Worm (Caenorhabditis elegans) whole organism, L3 larva: ENCODE measurements around the gene K03H6.5.

Experiments used
- R02D3.7 ChIP-seq: fragments of 150-350 bp; optimal IDR thresholded peaks from 2 replicates; lab custom pipeline; 2014; ENCODE audit warnings: missing biosample characterization, missing genetic modification characterization
- aly-2 ChIP-seq: fragments of 150-350 bp; optimal IDR thresholded peaks from 2 replicates; lab custom pipeline; 2014; ENCODE audit warnings: missing biosample characterization, missing genetic modification characterization
- ceh-16 ChIP-seq: sonication (generic microtip); optimal IDR thresholded peaks from 2 replicates; lab custom pipeline; 2017; ENCODE audit warnings: missing biosample characterization, missing genetic modification characterization
- ceh-28 ChIP-seq: fragments of 150-350 bp; optimal IDR thresholded peaks from 2 replicates; lab custom pipeline; 2014; ENCODE audit warnings: missing biosample characterization, missing genetic modification reagents, missing genetic modification characterization
- ceh-82 ChIP-seq: fragments of 150-350 bp; optimal IDR thresholded peaks from 2 replicates; lab custom pipeline; 2014; ENCODE audit warnings: missing biosample characterization, missing genetic modification characterization
- daf-12 ChIP-seq: fragments of 150-350 bp; optimal IDR thresholded peaks from 2 replicates; lab custom pipeline; 2014; ENCODE audit warnings: missing biosample characterization, missing genetic modification reagents, missing genetic modification characterization
- egl-27 ChIP-seq: sonication (generic microtip); optimal IDR thresholded peaks from 4 replicates; lab custom pipeline; 2017; ENCODE audit warnings: missing biosample characterization, missing genetic modification reagents, missing genetic modification characterization
- elt-1 ChIP-seq: fragments of 150-350 bp; optimal IDR thresholded peaks from 2 replicates; lab custom pipeline; 2014; ENCODE audit warnings: missing biosample characterization, missing genetic modification characterization
- elt-2 ChIP-seq: sonication (generic microtip); optimal IDR thresholded peaks from 2 replicates; lab custom pipeline; 2016; ENCODE audit warnings: missing genetic modification reagents, mild to moderate bottlenecking, missing genetic modification characterization, missing compliant biosample characterization
- elt-3 ChIP-seq, 3 experiments: fragments of 150-350 bp in 1 of 3; sonication (generic microtip) in 2 of 3; optimal IDR thresholded peaks; 2 replicates in 2 of 3; 4 replicates in 1 of 3; lab custom pipeline; 2014 to 2017; ENCODE audit warnings: missing biosample characterization in 3 of 3, missing genetic modification characterization in 3 of 3
- fkh-10 ChIP-seq: sonication (generic microtip); optimal IDR thresholded peaks from 2 replicates; lab custom pipeline; 2017; ENCODE audit warnings: missing biosample characterization, missing genetic modification reagents, missing genetic modification characterization
- fkh-2 ChIP-seq: fragments of 150-350 bp; optimal IDR thresholded peaks from 2 replicates; lab custom pipeline; 2014; ENCODE audit warnings: missing biosample characterization, missing genetic modification reagents, missing genetic modification characterization
- fos-1 ChIP-seq: fragments of 150-350 bp; optimal IDR thresholded peaks from 2 replicates; lab custom pipeline; 2014; ENCODE audit warnings: missing biosample characterization, missing genetic modification characterization
- hmg-11 ChIP-seq: sonication (generic microtip); optimal IDR thresholded peaks from 2 replicates; lab custom pipeline; 2016; ENCODE audit warnings: missing genetic modification characterization, missing compliant biosample characterization
- lin-15B ChIP-seq: fragments of 150-350 bp; optimal IDR thresholded peaks from 2 replicates; lab custom pipeline; 2014; ENCODE audit warnings: missing biosample characterization, missing genetic modification characterization
- lin-39 ChIP-seq: fragments of 150-350 bp; optimal IDR thresholded peaks from 2 replicates; lab custom pipeline; 2018; ENCODE audit warnings: missing biosample characterization, missing genetic modification reagents, missing genetic modification characterization
- lsy-12 ChIP-seq: sonication (generic microtip); optimal IDR thresholded peaks from 2 replicates; lab custom pipeline; 2016; ENCODE audit warnings: mild to moderate bottlenecking, missing genetic modification characterization, missing compliant biosample characterization
- mdl-1 ChIP-seq: fragments of 150-350 bp; optimal IDR thresholded peaks from 2 replicates; lab custom pipeline; 2014; ENCODE audit warnings: missing biosample characterization, missing genetic modification characterization
- mml-1 ChIP-seq: fragments of 150-350 bp; sonication (generic microtip); optimal IDR thresholded peaks from 3 replicates; lab custom pipeline; 2014; ENCODE audit warnings: missing biosample characterization, missing genetic modification characterization
- nfya-1 ChIP-seq: sonication (generic microtip); optimal IDR thresholded peaks from 2 replicates; lab custom pipeline; 2017; ENCODE audit warnings: missing genetic modification characterization, mild to moderate bottlenecking, missing compliant biosample characterization, antibody characterized with exemption, moderate library complexity; ENCODE audit not compliant: insufficient read depth
- nhr-12 ChIP-seq: fragments of 150-350 bp; optimal IDR thresholded peaks from 2 replicates; lab custom pipeline; 2014; ENCODE audit warnings: missing biosample characterization, missing genetic modification characterization
- nhr-23 ChIP-seq: fragments of 150-350 bp; optimal IDR thresholded peaks from 2 replicates; lab custom pipeline; 2014; ENCODE audit warnings: missing biosample characterization, missing genetic modification reagents, missing genetic modification characterization
- nhr-237 ChIP-seq: fragments of 150-350 bp; optimal IDR thresholded peaks from 2 replicates; lab custom pipeline; 2014; ENCODE audit warnings: missing biosample characterization, missing genetic modification characterization
- nhr-25 ChIP-seq: sonication (generic microtip); optimal IDR thresholded peaks from 2 replicates; lab custom pipeline; 2017; ENCODE audit warnings: missing biosample characterization, missing genetic modification characterization
- nhr-28 ChIP-seq: fragments of 150-350 bp; optimal IDR thresholded peaks from 2 replicates; lab custom pipeline; 2014; ENCODE audit warnings: missing biosample characterization, missing genetic modification characterization
- nhr-43 ChIP-seq: sonication (generic microtip); optimal IDR thresholded peaks from 2 replicates; lab custom pipeline; 2016; ENCODE audit warnings: mild to moderate bottlenecking, missing genetic modification characterization, missing compliant biosample characterization; ENCODE audit not compliant: poor library complexity, severe bottlenecking
- pha-4 ChIP-seq: fragments of 150-350 bp; optimal IDR thresholded peaks from 2 replicates; lab custom pipeline; 2014; ENCODE audit warnings: missing biosample characterization, missing genetic modification reagents, missing genetic modification characterization
- sea-2 ChIP-seq: fragments of 150-350 bp; sonication (generic microtip); optimal IDR thresholded peaks from 4 replicates; lab custom pipeline; 2014; ENCODE audit warnings: missing biosample characterization, missing genetic modification reagents, missing genetic modification characterization
- snpc-4 ChIP-seq: fragments of 150-350 bp; optimal IDR thresholded peaks from 2 replicates; lab custom pipeline; 2014; ENCODE audit warnings: missing biosample characterization, missing genetic modification characterization
- unc-62 ChIP-seq: fragments of 150-350 bp; sonication (generic microtip); optimal IDR thresholded peaks from 4 replicates; lab custom pipeline; 2014; ENCODE audit warnings: missing biosample characterization, missing genetic modification reagents, missing genetic modification characterization
- zag-1 ChIP-seq: fragments of 150-350 bp; optimal IDR thresholded peaks from 2 replicates; lab custom pipeline; 2014; ENCODE audit warnings: missing biosample characterization, missing genetic modification characterization
- ztf-11 ChIP-seq: fragments of 150-350 bp; optimal IDR thresholded peaks from 2 replicates; lab custom pipeline; 2014; ENCODE audit warnings: missing biosample characterization, missing genetic modification characterization
- ztf-4 ChIP-seq: fragments of 150-350 bp; optimal IDR thresholded peaks from 2 replicates; lab custom pipeline; 2014; ENCODE audit warnings: missing biosample characterization, missing genetic modification characterization

The K03H6.5 gene

ce11 chrIV:1523418-1523817 lies 12.8 kb downstream of the K03H6.5 start, which contains the start of gene K03H6.1:
Gene K03H6.1, plus strand, starts transcription at chrIV:1523718.
- TF ChIP-seq ztf-4 (tag; lab: Kevin White, UChicago), result no peak
- no peak for TF ChIP-seq elt-2
- no peak for TF ChIP-seq aly-2 (tag; lab: Kevin White, UChicago)
- TF ChIP-seq fkh-2 (tag; lab: Kevin White, UChicago), result no peak
- no peak for TF ChIP-seq daf-12 (tag; lab: Kevin White, UChicago)
- TF ChIP-seq, all 47 proteins: peak for 0

ce11 chrIV:1522358-1522757 lies 13.9 kb downstream of the K03H6.5 start:
- TF ChIP-seq lsy-12 (no peak), nhr-12 (tag; lab: Kevin White, UChicago) (no peak), elt-2 (no peak)

- TF ChIP-seq daf-12 (tag; lab: Kevin White, UChicago) (no peak), nhr-25 (no peak), hmg-11 (tag; lab: Kevin White, UChicago) (no peak), mml-1 (tag; lab: Kevin White, UChicago) (no peak), mdl-1 (no peak), elt-1 (tag; lab: Kevin White, UChicago) (no peak), fos-1 (no peak), R02D3.7 (tag; lab: Kevin White, UChicago) (no peak), fkh-10 (GFP tag; lab: Kevin White, UChicago) (no peak), lin-15B (tag; lab: Kevin White, UChicago) (no peak), ceh-28 (tag; lab: Kevin White, UChicago) (no peak), nhr-28 (tag; lab: Kevin White, UChicago) (no peak), zag-1 (no peak), nhr-23 (tag; lab: Kevin White, UChicago) (no peak), elt-3 (tag; optimal IDR thresholded peaks at IDR 0.05; lab: Kevin White, UChicago) (no peak), ztf-11 (tag; lab: Kevin White, UChicago) (no peak), elt-2 (no peak), sea-2 (GFP tag; lab: Kevin White, UChicago) (no peak)
Measured at ce11 chrIV:1521224-1521623, 15.0 kb downstream of the K03H6.5 start, which contains the start of gene K03H6.4. Gene K03H6.4, minus strand, starts transcription at chrIV:1521324.

DNA sequence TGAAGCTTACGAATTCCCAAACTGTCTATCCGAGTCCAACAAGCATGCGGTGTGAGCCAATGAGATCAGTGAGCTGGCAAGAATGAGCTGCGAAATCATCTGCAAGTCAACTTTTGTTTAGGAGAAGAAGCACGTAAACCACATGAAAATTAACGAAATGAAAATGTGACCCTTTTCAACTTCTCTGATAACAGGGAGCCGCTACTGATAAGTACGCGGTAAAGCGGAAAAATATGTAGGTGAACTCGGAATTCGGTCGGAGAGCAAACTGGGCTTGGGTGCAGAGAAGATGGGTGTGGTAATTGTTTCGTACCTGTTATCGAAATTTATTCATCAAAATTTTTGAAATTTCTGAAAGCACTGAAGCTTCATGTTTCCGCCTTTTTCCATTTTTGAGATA lies 19.7 kb downstream of the K03H6.5 start, which contains the start of gene clec-172:
Gene clec-172, minus strand, starts transcription at position 101 of the 400 bp plus-strand sequence.
- no peak for TF ChIP-seq lsy-12
- no peak for TF ChIP-seq ceh-82 (tag; lab: Kevin White, UChicago)
- no peak for TF ChIP-seq mdl-1
- peak; percentile 38 for TF ChIP-seq elt-2
- TF ChIP-seq unc-62 (GFP tag; lab: Kevin White, UChicago), result no peak
- TF ChIP-seq ceh-28 (tag; lab: Kevin White, UChicago), result no peak
- no peak for TF ChIP-seq snpc-4

DNA sequence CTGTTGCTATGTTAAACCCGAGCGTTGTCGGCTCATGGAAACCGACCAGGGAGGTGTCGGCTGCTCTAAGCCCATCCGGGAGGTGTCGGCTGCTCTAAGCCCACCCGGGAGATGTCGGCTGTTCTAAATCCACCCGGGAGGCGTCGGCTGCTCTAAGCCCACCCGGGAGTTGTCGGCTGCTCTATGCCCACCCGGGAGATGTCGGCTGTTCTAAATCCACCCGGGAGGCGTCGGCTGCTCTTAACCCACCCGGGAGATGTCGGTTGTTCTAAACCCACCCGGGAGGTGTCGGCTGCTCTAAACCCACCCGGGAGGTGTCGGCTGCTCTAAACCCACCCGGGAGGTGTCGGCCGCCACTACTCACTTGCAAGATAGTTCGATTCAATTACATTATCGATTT lies 20.3 kb downstream of the K03H6.5 start:
- TF ChIP-seq lsy-12, result no peak
- no peak for TF ChIP-seq aly-2 (tag; lab: Kevin White, UChicago)

ce11 chrIV:1514415-1514814 lies 21.8 kb downstream of the K03H6.5 start:
- TF ChIP-seq ztf-11 (tag; lab: Kevin White, UChicago), result no peak
- TF ChIP-seq pha-4 (tag; lab: Kevin White, UChicago), result no peak
- no peak for TF ChIP-seq fos-1
- TF ChIP-seq elt-1 (tag; lab: Kevin White, UChicago), result no peak
- no peak for TF ChIP-seq zag-1
- TF ChIP-seq R02D3.7 (tag; lab: Kevin White, UChicago), result no peak
- no peak for TF ChIP-seq nhr-25
- TF ChIP-seq egl-27, result no peak
- TF ChIP-seq nhr-237, result no peak

DNA sequence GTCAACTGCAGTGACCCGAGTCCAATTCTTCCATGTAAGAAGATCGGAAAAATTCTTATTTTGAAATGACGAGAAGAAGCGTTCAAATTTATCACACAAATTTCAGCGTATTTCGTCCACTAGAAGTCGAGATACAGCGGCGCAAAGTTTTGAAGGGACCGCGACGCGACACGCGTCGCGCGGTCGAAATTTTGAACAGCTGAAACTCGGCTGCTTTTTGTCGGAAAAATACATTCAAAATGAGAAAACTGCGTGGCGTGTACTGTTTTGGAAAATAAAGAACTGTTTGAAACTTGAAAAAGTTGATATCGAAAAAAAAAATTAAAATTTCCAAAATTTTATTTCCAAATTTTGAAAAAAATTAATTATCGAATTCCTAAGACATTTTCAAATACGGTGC lies 23.3 kb downstream of the K03H6.5 start:
- TF ChIP-seq nhr-43 (tag; lab: Kevin White, UChicago), result no peak
- TF ChIP-seq fkh-10 (GFP tag; lab: Kevin White, UChicago), result no peak
- TF ChIP-seq nhr-28 (tag; lab: Kevin White, UChicago), result no peak
- no peak for TF ChIP-seq ceh-16
- TF ChIP-seq lsy-12, result no peak
- no peak for TF ChIP-seq nhr-12 (tag; lab: Kevin White, UChicago)
- no peak for TF ChIP-seq mdl-1
- TF ChIP-seq daf-12 (tag; lab: Kevin White, UChicago), result no peak
- TF ChIP-seq lin-39, result no peak
- TF ChIP-seq R02D3.7 (tag; lab: Kevin White, UChicago), result no peak
- no peak for TF ChIP-seq fkh-2 (tag; lab: Kevin White, UChicago)
- TF ChIP-seq nfya-1 (tag; lab: Kevin White, UChicago), result no peak
